Fruit fly (Drosophila melanogaster): Measurements from ENCODE around the gene CG32066.

dm6 chr3L:10692459-10693217 lies 31.8 kb upstream of the CG32066 start, which contains the start of gene CG33493:
- no peak for TF ChIP-seq EcR (GFP tag; optimal IDR thresholded peaks at IDR 0.05)
- TF ChIP-seq usp (GFP tag; optimal IDR thresholded peaks at IDR 0.05) = no peak
- no peak for TF ChIP-seq CG8478 (optimal IDR thresholded peaks at IDR 0.05)
- no peak for TF ChIP-seq pan (optimal IDR thresholded peaks at IDR 0.05)
- TF ChIP-seq psq (optimal IDR thresholded peaks at IDR 0.05) = no peak

All from whole organism.